Fruit fly (Drosophila melanogaster) Kc167 (cell line): Measurements from ENCODE around the gene CG14573.

Source experiments
- Myc ChIP-seq: fragments of >200 bp; optimal IDR thresholded peaks from 2 replicates; lab custom pipeline; 2017; ENCODE audit warnings: missing external identifiers
- Sin3A ChIP-seq: fragments of >200 bp; optimal IDR thresholded peaks from 2 replicates; lab custom pipeline; 2018; ENCODE audit warnings: missing external identifiers
- h ChIP-seq: fragments of >200 bp; optimal IDR thresholded peaks from 3 replicates; lab custom pipeline; 2018; ENCODE audit warnings: missing external identifiers
- insv ChIP-seq: fragments of >200 bp; optimal IDR thresholded peaks from 3 replicates; lab custom pipeline; 2018; ENCODE audit warnings: missing external identifiers
- psq ChIP-seq: fragments of >200 bp; optimal IDR thresholded peaks from 2 replicates; lab custom pipeline; 2017; ENCODE audit warnings: missing external identifiers
- ttk ChIP-seq: sonication (Bioruptor generic); optimal IDR thresholded peaks from 2 replicates; lab custom pipeline; 2017; ENCODE audit warnings: missing external identifiers

The CG14573 gene

dm6 chr3L:21756857-21757256 is 23.0 kb downstream of the CG14573 start, which contains the start of gene CG14564:
Gene CG14564 (plus strand): TSS chr3L:21757157.
- TF ChIP-seq insv (lab: Kevin White, UChicago) (no peak), h (lab: Kevin White, UChicago) (no peak)

- TF ChIP-seq Myc (no peak), insv (lab: Kevin White, UChicago) (no peak), Sin3A (lab: Kevin White, UChicago) (no peak), h (lab: Kevin White, UChicago) (no peak), ttk (lab: Kevin White, UChicago) (no peak), psq (lab: Kevin White, UChicago) (no peak)
These were observed 32.0 kb downstream of the CG14573 start for dm6 chr3L:21765931-21766330.

- no peak for TF ChIP-seq ttk (lab: Kevin White, UChicago)
- no peak for TF ChIP-seq Myc
- TF ChIP-seq Sin3A (lab: Kevin White, UChicago) = no peak
- TF ChIP-seq psq (lab: Kevin White, UChicago) = no peak
- TF ChIP-seq insv (lab: Kevin White, UChicago) = no peak
- TF ChIP-seq h (lab: Kevin White, UChicago) = no peak
These were observed 35.6 kb downstream of the CG14573 start, which contains the start of gene CG7370 for dm6 chr3L:21769515-21769914. Gene CG7370 (plus strand): TSS chr3L:21769815.

- TF ChIP-seq ttk (lab: Kevin White, UChicago) = no peak
- TF ChIP-seq h (lab: Kevin White, UChicago) = no peak
- no peak for TF ChIP-seq psq (lab: Kevin White, UChicago)
- TF ChIP-seq Myc = no peak
- no peak for TF ChIP-seq Sin3A (lab: Kevin White, UChicago)
- TF ChIP-seq insv (lab: Kevin White, UChicago) = no peak
These were observed 36.4 kb downstream of the CG14573 start, which contains the start of gene Syn1 for dm6 chr3L:21770328-21770727. Gene Syn1 (minus strand): TSS chr3L:21770534.

- TF ChIP-seq Myc (no peak), Sin3A (lab: Kevin White, UChicago) (no peak), h (lab: Kevin White, UChicago) (no peak), ttk (lab: Kevin White, UChicago) (no peak), psq (lab: Kevin White, UChicago) (no peak), insv (lab: Kevin White, UChicago) (no peak)
These were observed 40.0 kb downstream of the CG14573 start for dm6 chr3L:21773855-21774254.
